Worm (Caenorhabditis elegans) whole organism, young adult: Measurements from ENCODE around the gene F12E12.1.

ENCODE experiments used
- D2030.7 ChIP-seq: fragments of 200-800 bp; sonication (Bioruptor generic); IDR thresholded peaks from 2 replicates; pipeline ENCODE4 v1.3.6; 2022; ENCODE audit warnings: missing genetic modification reagents, missing genetic modification characterization, missing compliant biosample characterization
- F22D6.2 ChIP-seq: sonication (generic microtip); optimal IDR thresholded peaks from 2 replicates; lab custom pipeline; 2016; ENCODE audit warnings: mild to moderate bottlenecking, missing genetic modification characterization, missing compliant biosample characterization
- F23B12.7 ChIP-seq: sonication (generic microtip); optimal IDR thresholded peaks from 2 replicates; lab custom pipeline; 2017; ENCODE audit warnings: missing genetic modification characterization, mild to moderate bottlenecking, missing compliant biosample characterization, antibody characterized with exemption, moderate library complexity; ENCODE audit not compliant: insufficient read depth
- F57A8.1 ChIP-seq: fragments of 200-800 bp; sonication (Bioruptor generic); optimal IDR thresholded peaks from 2 replicates; lab custom pipeline; 2018; ENCODE audit warnings: mild to moderate bottlenecking, missing genetic modification characterization, moderate library complexity, missing compliant biosample characterization
- K11D2.4 ChIP-seq: fragments of 200-800 bp; sonication (Bioruptor generic); IDR thresholded peaks from 2 replicates; pipeline ENCODE4 v1.3.6; 2022; ENCODE audit warnings: missing genetic modification reagents, missing genetic modification characterization, missing compliant biosample characterization
- T26A5.8 ChIP-seq: sonication (generic microtip); optimal IDR thresholded peaks from 2 replicates; lab custom pipeline; 2016; ENCODE audit warnings: missing genetic modification characterization, missing compliant biosample characterization
- Y95B8A.8 ChIP-seq: fragments of 200-800 bp; sonication (Bioruptor generic); IDR thresholded peaks from 2 replicates; pipeline ENCODE4 v1.3.6; 2022; ENCODE audit warnings: missing genetic modification reagents, missing genetic modification characterization, missing compliant biosample characterization
- attf-6 ChIP-seq: fragments of 200-800 bp; sonication (Bioruptor generic); IDR thresholded peaks from 2 replicates; pipeline ENCODE4 v1.3.6; 2022; ENCODE audit warnings: missing genetic modification reagents, missing genetic modification characterization, missing compliant biosample characterization
- ceh-40 ChIP-seq: fragments of 200-800 bp; sonication (Bioruptor generic); IDR thresholded peaks from 2 replicates; pipeline ENCODE4 v1.3.6; 2022; ENCODE audit warnings: missing genetic modification characterization, missing compliant biosample characterization
- ceh-91 ChIP-seq: fragments of 200-800 bp; sonication (Bioruptor generic); IDR thresholded peaks from 2 replicates; pipeline ENCODE4 v1.3.6; 2022; ENCODE audit warnings: missing genetic modification reagents, missing genetic modification characterization, missing compliant biosample characterization
- chd-7 ChIP-seq: sonication (generic microtip); optimal IDR thresholded peaks from 2 replicates; lab custom pipeline; 2016; ENCODE audit warnings: mild to moderate bottlenecking, missing genetic modification characterization, moderate library complexity, missing compliant biosample characterization
- egl-44 ChIP-seq: fragments of 200-800 bp; sonication (Bioruptor generic); IDR thresholded peaks from 2 replicates; pipeline ENCODE4 v1.3.6; 2022; ENCODE audit warnings: missing genetic modification reagents, missing genetic modification characterization, missing compliant biosample characterization
- egrh-3 ChIP-seq: fragments of 200-800 bp; sonication (Bioruptor generic); IDR thresholded peaks from 2 replicates; pipeline ENCODE4 v1.3.6; 2022; ENCODE audit warnings: missing genetic modification reagents, missing genetic modification characterization, missing compliant biosample characterization
- ekl-4 ChIP-seq: fragments of 200-800 bp; sonication (Bioruptor generic); IDR thresholded peaks from 2 replicates; pipeline ENCODE4 v1.3.6; 2022; ENCODE audit warnings: missing genetic modification reagents, missing genetic modification characterization, missing compliant biosample characterization
- hmg-1.2 ChIP-seq: fragments of 200-800 bp; sonication (Bioruptor generic); IDR thresholded peaks from 2 replicates; pipeline ENCODE4 v1.3.6; 2022; ENCODE audit warnings: missing genetic modification reagents, missing genetic modification characterization, missing compliant biosample characterization
- hrde-1 ChIP-seq: sonication (generic microtip); optimal IDR thresholded peaks from 2 replicates; lab custom pipeline; 2016; ENCODE audit warnings: missing genetic modification characterization, mild to moderate bottlenecking, missing compliant biosample characterization, moderate library complexity, missing genotype, missing genetic modification reagents, borderline replicate concordance
- lag-1 ChIP-seq: fragments of 200-800 bp; sonication (Bioruptor generic); IDR thresholded peaks from 2 replicates; pipeline ENCODE4 v1.3.6; 2022; ENCODE audit warnings: missing genetic modification reagents, missing genetic modification characterization, missing compliant biosample characterization
- mcd-1 ChIP-seq: fragments of 200-800 bp; sonication (Bioruptor generic); IDR thresholded peaks from 2 replicates; pipeline ENCODE4 v1.3.6; 2022; ENCODE audit warnings: missing genetic modification reagents, missing genetic modification characterization, missing compliant biosample characterization
- mel-28 ChIP-seq: sonication (generic microtip); optimal IDR thresholded peaks from 2 replicates; lab custom pipeline; 2016; ENCODE audit warnings: borderline replicate concordance, mild to moderate bottlenecking, missing genetic modification characterization, missing compliant biosample characterization
- mxl-1 ChIP-seq: sonication (generic microtip); optimal IDR thresholded peaks from 2 replicates; lab custom pipeline; 2016; ENCODE audit warnings: missing genetic modification characterization, missing compliant biosample characterization
- nfya-1 ChIP-seq: sonication (generic microtip); optimal IDR thresholded peaks from 2 replicates; lab custom pipeline; 2017; ENCODE audit warnings: antibody characterized with exemption, missing compliant biosample characterization, missing genetic modification characterization, borderline replicate concordance; ENCODE audit not compliant: insufficient read depth
- nfya-2 ChIP-seq: fragments of 200-800 bp; sonication (Bioruptor generic); IDR thresholded peaks from 2 replicates; pipeline ENCODE4 v1.3.6; 2022; ENCODE audit warnings: missing genetic modification reagents, missing genetic modification characterization, missing compliant biosample characterization
- nfyb-1 ChIP-seq: fragments of 200-800 bp; sonication (Bioruptor generic); IDR thresholded peaks from 2 replicates; pipeline ENCODE4 v1.3.6; 2022; ENCODE audit warnings: missing genetic modification reagents, missing genetic modification characterization, missing compliant biosample characterization
- nhr-179 ChIP-seq: sonication (generic microtip); optimal IDR thresholded peaks from 2 replicates; lab custom pipeline; 2016; ENCODE audit warnings: mild to moderate bottlenecking, missing genetic modification characterization, missing compliant biosample characterization
- nhr-27 ChIP-seq: fragments of 200-800 bp; sonication (Bioruptor generic); optimal IDR thresholded peaks from 2 replicates; lab custom pipeline; 2018; ENCODE audit warnings: mild to moderate bottlenecking, missing genetic modification characterization, moderate library complexity, missing compliant biosample characterization
- rec-8 ChIP-seq, 2 experiments: sonication (generic microtip); optimal IDR thresholded peaks; 2 replicates each; lab custom pipeline; 2016; ENCODE audit warnings: mild to moderate bottlenecking in 2 of 2, missing genetic modification characterization in 2 of 2, missing genetic modification reagents in 2 of 2, missing genotype in 2 of 2, missing biosample characterization in 1 of 2, missing compliant biosample characterization in 1 of 2, moderate library complexity in 1 of 2
- sdz-38 ChIP-seq: sonication (generic microtip); optimal IDR thresholded peaks from 2 replicates; lab custom pipeline; 2016; ENCODE audit warnings: missing genotype, missing genetic modification characterization, missing compliant biosample characterization
- sptf-2 ChIP-seq: fragments of 200-800 bp; sonication (Bioruptor generic); optimal IDR thresholded peaks from 2 replicates; lab custom pipeline; 2018; ENCODE audit warnings: mild to moderate bottlenecking, missing genetic modification characterization, missing compliant biosample characterization
- tbp1 ChIP-seq: fragments of 200-800 bp; sonication (Bioruptor generic); optimal IDR thresholded peaks from 2 replicates; lab custom pipeline; 2018; ENCODE audit warnings: mild to moderate bottlenecking, missing genetic modification characterization, missing compliant biosample characterization
- tlf-1 ChIP-seq: fragments of 200-800 bp; sonication (Bioruptor generic); optimal IDR thresholded peaks from 2 replicates; lab custom pipeline; 2018; ENCODE audit warnings: mild to moderate bottlenecking, missing genetic modification characterization, missing compliant biosample characterization
- unc-62 ChIP-seq: fragments of 150-350 bp; optimal IDR thresholded peaks from 2 replicates; lab custom pipeline; 2014; ENCODE audit warnings: missing biosample characterization, missing genetic modification reagents, missing genetic modification characterization
- zfh-2 ChIP-seq: fragments of 200-800 bp; sonication (Bioruptor generic); conservative IDR thresholded peaks from 2 replicates; pipeline ENCODE4 v1.3.6; 2022; ENCODE audit warnings: missing genetic modification reagents, missing genetic modification characterization, missing compliant biosample characterization
- ztf-18 ChIP-seq: sonication (generic microtip); optimal IDR thresholded peaks from 2 replicates; lab custom pipeline; 2016; ENCODE audit warnings: missing genotype, mild to moderate bottlenecking, missing genetic modification characterization, missing compliant biosample characterization
- ztf-22 ChIP-seq: fragments of 200-800 bp; sonication (Bioruptor generic); optimal IDR thresholded peaks from 2 replicates; lab custom pipeline; 2018; ENCODE audit warnings: mild to moderate bottlenecking, missing genetic modification characterization, moderate library complexity, missing compliant biosample characterization
- ztf-25 ChIP-seq: fragments of 200-800 bp; sonication (Bioruptor generic); IDR thresholded peaks from 2 replicates; pipeline ENCODE4 v1.3.6; 2022; ENCODE audit warnings: missing genetic modification reagents, missing genetic modification characterization, missing compliant biosample characterization
- ztf-28 ChIP-seq: fragments of 200-800 bp; sonication (Bioruptor generic); IDR thresholded peaks from 2 replicates; pipeline ENCODE4 v1.3.6; 2022; ENCODE audit warnings: missing genetic modification reagents, missing genetic modification characterization, missing compliant biosample characterization

Gene F12E12.1

ce11 chrII:3709255-3709654 is 32.4 kb upstream of the F12E12.1 start, which contains the start of gene srx-110:
srx-110 (plus strand) TSS chrII:3709555.
- TF ChIP-seq mcd-1 (no peak), ztf-25 (GFP tag; lab: Robert Waterston, UW) (no peak), egl-44 (no peak), F22D6.2 (tag; lab: Kevin White, UChicago) (no peak), ztf-28 (no peak)

DNA sequence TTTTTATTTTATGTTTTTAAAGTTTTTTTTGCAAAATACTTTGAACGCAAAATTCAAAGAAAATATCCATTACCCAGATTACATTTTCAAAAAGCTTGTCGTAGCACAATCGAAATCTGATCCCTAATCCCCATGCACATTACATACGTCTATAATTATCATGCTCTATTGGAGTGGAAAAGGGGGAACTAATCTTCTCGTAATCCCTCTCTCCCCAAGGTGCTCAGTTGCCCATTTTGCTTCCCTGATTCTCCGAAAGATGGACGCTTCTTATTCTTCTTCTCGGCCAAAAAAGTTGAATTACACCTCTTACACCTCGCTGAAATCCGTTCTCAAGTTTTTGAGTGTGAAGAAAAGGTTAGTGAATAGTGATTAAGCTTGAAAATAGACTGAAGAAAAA is 30.6 kb upstream of the F12E12.1 start, which contains the start of gene fbxc-53:
fbxc-53 (plus strand) TSS at position 245 of the 400 bp plus-strand sequence.
- TF ChIP-seq sptf-2 (no peak), ztf-22 (GFP tag; lab: Kevin White, UChicago) (no peak), nhr-179 (no peak), tbp1 (GFP tag; lab: Kevin White, UChicago) (no peak), ceh-91 (GFP tag; lab: Robert Waterston, UW) (no peak), F57A8.1 (no peak), attf-6 (GFP tag; lab: Robert Waterston, UW) (no peak), nfyb-1 (GFP tag; lab: Robert Waterston, UW) (no peak), tlf-1 (no peak), ceh-40 (GFP tag; lab: Robert Waterston, UW) (no peak), zfh-2 (GFP tag; lab: Robert Waterston, UW) (no peak), Y95B8A.8 (GFP tag; lab: Robert Waterston, UW) (no peak)

ce11 chrII:3714595-3714994 is 27.1 kb upstream of the F12E12.1 start, which contains the start of gene srh-100:
srh-100 (minus strand) TSS chrII:3714695.
- no peak for TF ChIP-seq unc-62 (GFP tag; lab: Kevin White, UChicago)
- TF ChIP-seq ztf-22 (GFP tag; lab: Kevin White, UChicago), result no peak
- no peak for TF ChIP-seq chd-7 (tag; lab: Kevin White, UChicago)
- TF ChIP-seq sdz-38 (tag; lab: Kevin White, UChicago), result no peak

DNA sequence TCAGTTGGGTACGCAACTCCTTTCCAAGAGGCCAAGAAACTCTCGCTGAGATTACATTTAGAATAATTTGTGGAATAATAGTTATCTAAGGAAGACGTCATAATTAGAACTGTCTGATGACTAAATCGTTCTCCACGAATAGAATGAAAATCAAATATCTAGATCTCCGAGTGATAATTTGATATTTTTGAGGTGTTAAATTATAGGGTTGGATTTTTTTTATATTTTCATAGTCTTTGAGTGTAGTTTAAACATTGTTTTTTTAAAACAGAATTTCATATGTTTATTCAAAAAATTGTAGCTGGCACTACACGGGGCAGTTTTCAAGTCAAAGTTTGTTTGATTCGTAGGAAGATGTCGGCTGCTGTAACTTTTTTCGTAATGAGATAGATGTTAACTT is 25.2 kb upstream of the F12E12.1 start, which contains the start of gene srh-99:
srh-99 (minus strand) TSS at position 101 of the 400 bp plus-strand sequence.
- TF ChIP-seq ztf-18 (tag; lab: Kevin White, UChicago) (no peak), ekl-4 (GFP tag; lab: Robert Waterston, UW) (no peak), K11D2.4 (GFP tag; lab: Robert Waterston, UW) (no peak), hmg-1.2 (GFP tag; lab: Robert Waterston, UW) (no peak), F23B12.7 (tag; lab: Kevin White, UChicago) (no peak), lag-1 (no peak), rec-8 (tag; optimal IDR thresholded peaks at IDR 0.05; lab: Kevin White, UChicago) (no peak), zfh-2 (GFP tag; lab: Robert Waterston, UW) (no peak)

- TF ChIP-seq nfyb-1 (GFP tag; lab: Robert Waterston, UW), result 0 out of 2 replicates have a peak, but pooled peaks have one; percentile 11
- no peak for TF ChIP-seq mel-28
- TF ChIP-seq, all 124 proteins: peak for 1
These were observed 24.7 kb upstream of the F12E12.1 start, which contains the start of gene fbxc-52 for ce11 chrII:3716961-3717360. fbxc-52 (plus strand) TSS chrII:3717261.

DNA sequence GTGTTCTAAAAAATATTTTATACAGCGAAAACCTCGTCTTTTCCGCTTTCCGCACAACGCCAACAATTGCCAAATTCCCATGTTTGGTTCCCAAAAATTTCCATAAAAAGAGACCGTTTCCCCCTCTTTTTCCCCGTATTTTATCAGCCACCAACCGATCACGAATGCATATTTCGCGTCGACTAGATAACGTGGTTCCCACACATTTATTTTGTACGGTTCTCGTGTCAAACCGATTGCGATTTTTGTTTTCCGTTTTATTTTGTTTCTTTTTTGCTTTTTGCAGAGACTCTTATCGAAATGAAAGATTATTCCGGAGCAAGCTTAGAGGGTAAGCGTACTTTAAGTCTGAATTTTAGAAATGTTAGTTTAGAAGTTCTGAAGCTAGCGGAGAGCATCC is 20.7 kb upstream of the F12E12.1 start, which contains the start of gene C46E10.3:
C46E10.3 (plus strand) TSS at position 301 of the 400 bp plus-strand sequence.
- TF ChIP-seq D2030.7 (GFP tag; lab: Robert Waterston, UW) (no peak), T26A5.8 (tag; lab: Kevin White, UChicago) (no peak), hrde-1 (tag; lab: Kevin White, UChicago) (no peak), tbp1 (GFP tag; lab: Kevin White, UChicago) (no peak), nfya-1 (tag; lab: Kevin White, UChicago) (no peak), mxl-1 (tag; lab: Kevin White, UChicago) (no peak), ztf-18 (tag; lab: Kevin White, UChicago) (no peak), ztf-28 (no peak), nhr-27 (tag; lab: Kevin White, UChicago) (no peak), nfya-2 (GFP tag; lab: Robert Waterston, UW) (no peak), egrh-3 (GFP tag; lab: Robert Waterston, UW) (no peak)
- TF ChIP-seq, all 124 proteins: peak for 0
